Worm (Caenorhabditis elegans) whole organism, late embryonic: Measurements from ENCODE around the gene uig-1.

ENCODE experiments used
- C08G9.2 ChIP-seq: sonication (generic microtip); optimal IDR thresholded peaks from 2 replicates; lab custom pipeline; 2016; ENCODE audit warnings: mild to moderate bottlenecking, missing genetic modification characterization, moderate library complexity, missing compliant biosample characterization
- C38D4.7 ChIP-seq: fragments of 200-800 bp; sonication (Bioruptor generic); optimal IDR thresholded peaks from 2 replicates; lab custom pipeline; 2018; ENCODE audit warnings: mild to moderate bottlenecking, missing genetic modification characterization, moderate library complexity, missing compliant biosample characterization
- K02D7.2 ChIP-seq: sonication (generic microtip); optimal IDR thresholded peaks from 2 replicates; lab custom pipeline; 2017; ENCODE audit warnings: mild to moderate bottlenecking, missing genetic modification characterization, missing compliant biosample characterization
- ahr-1 ChIP-seq: sonication (generic microtip); optimal IDR thresholded peaks from 2 replicates; lab custom pipeline; 2016; ENCODE audit warnings: missing genetic modification characterization, missing compliant biosample characterization
- ceh-14 ChIP-seq: sonication (generic microtip); optimal IDR thresholded peaks from 2 replicates; lab custom pipeline; 2016; ENCODE audit warnings: missing genotype, missing genetic modification characterization, missing compliant biosample characterization
- ceh-2 ChIP-seq: sonication (generic microtip); optimal IDR thresholded peaks from 2 replicates; lab custom pipeline; 2016; ENCODE audit warnings: missing genotype, missing genetic modification characterization, missing compliant biosample characterization
- ceh-24 ChIP-seq: sonication (generic microtip); optimal IDR thresholded peaks from 2 replicates; lab custom pipeline; 2016; ENCODE audit warnings: mild to moderate bottlenecking, missing genetic modification characterization, missing compliant biosample characterization
- ceh-31 ChIP-seq: sonication (generic microtip); optimal IDR thresholded peaks from 2 replicates; lab custom pipeline; 2016; ENCODE audit warnings: missing genetic modification characterization, missing compliant biosample characterization
- ceh-34 ChIP-seq: sonication (generic microtip); optimal IDR thresholded peaks from 2 replicates; lab custom pipeline; 2016; ENCODE audit warnings: mild to moderate bottlenecking, missing genetic modification characterization, missing compliant biosample characterization
- ceh-45 ChIP-seq: fragments of 200-800 bp; sonication (Bioruptor generic); IDR thresholded peaks from 2 replicates; pipeline ENCODE4 v1.3.6; 2022; ENCODE audit warnings: missing genetic modification reagents, missing genetic modification characterization, missing compliant biosample characterization
- ceh-48 ChIP-seq: sonication (generic microtip); optimal IDR thresholded peaks from 2 replicates; lab custom pipeline; 2016; ENCODE audit warnings: missing genetic modification characterization, inconsistent platforms, missing compliant biosample characterization
- ceh-6 ChIP-seq: fragments of 200-800 bp; sonication (Bioruptor generic); optimal IDR thresholded peaks from 2 replicates; lab custom pipeline; 2018; ENCODE audit warnings: mild to moderate bottlenecking, missing genetic modification characterization, missing compliant biosample characterization
- che-1 ChIP-seq: sonication (generic microtip); optimal IDR thresholded peaks from 2 replicates; lab custom pipeline; 2016; ENCODE audit warnings: mild to moderate bottlenecking, missing genetic modification characterization, missing compliant biosample characterization
- elt-4 ChIP-seq: sonication (generic microtip); optimal IDR thresholded peaks from 2 replicates; lab custom pipeline; 2016; ENCODE audit warnings: missing genetic modification characterization, missing compliant biosample characterization
- eyg-1 ChIP-seq: sonication (generic microtip); optimal IDR thresholded peaks from 2 replicates; lab custom pipeline; 2016; ENCODE audit warnings: missing genotype, missing genetic modification characterization, missing compliant biosample characterization
- hlh-6 ChIP-seq: sonication (generic microtip); optimal IDR thresholded peaks from 2 replicates; lab custom pipeline; 2016; ENCODE audit warnings: missing genotype, missing genetic modification characterization, missing compliant biosample characterization
- lin-11 ChIP-seq: fragments of 200-800 bp; sonication (Bioruptor generic); optimal IDR thresholded peaks from 2 replicates; lab custom pipeline; 2018; ENCODE audit warnings: mild to moderate bottlenecking, missing genetic modification characterization, missing compliant biosample characterization
- madf-2 ChIP-seq: sonication (generic microtip); optimal IDR thresholded peaks from 2 replicates; lab custom pipeline; 2017; ENCODE audit warnings: missing genetic modification characterization, missing compliant biosample characterization
- mec-3 ChIP-seq: sonication (generic microtip); optimal IDR thresholded peaks from 2 replicates; lab custom pipeline; 2016; ENCODE audit warnings: borderline replicate concordance, missing genetic modification characterization, missing compliant biosample characterization
- nfya-1 ChIP-seq: sonication (generic microtip); optimal IDR thresholded peaks from 2 replicates; lab custom pipeline; 2017; ENCODE audit warnings: missing genetic modification characterization, mild to moderate bottlenecking, missing compliant biosample characterization, antibody characterized with exemption, moderate library complexity
- nhr-11 ChIP-seq: fragments of 150-350 bp; optimal IDR thresholded peaks from 2 replicates; lab custom pipeline; 2014; ENCODE audit warnings: missing biosample characterization, missing genetic modification characterization
- npax-4 ChIP-seq: sonication (generic microtip); optimal IDR thresholded peaks from 2 replicates; lab custom pipeline; 2016; ENCODE audit warnings: missing genetic modification characterization, missing compliant biosample characterization
- pag-3 ChIP-seq: sonication (generic microtip); optimal IDR thresholded peaks from 2 replicates; lab custom pipeline; 2016; ENCODE audit warnings: missing compliant biosample characterization, missing genetic modification characterization, borderline replicate concordance
- pax-1 ChIP-seq: fragments of 150-350 bp; optimal IDR thresholded peaks from 2 replicates; lab custom pipeline; 2014; ENCODE audit warnings: missing biosample characterization, missing genetic modification characterization
- pha-2 ChIP-seq: sonication (generic microtip); optimal IDR thresholded peaks from 2 replicates; lab custom pipeline; 2017; ENCODE audit warnings: mild to moderate bottlenecking, missing genetic modification characterization, missing compliant biosample characterization
- pha-4 ChIP-seq: fragments of 150-350 bp; optimal IDR thresholded peaks from 2 replicates; lab custom pipeline; 2018; ENCODE audit warnings: missing biosample characterization, missing genetic modification reagents, missing genetic modification characterization
- pqm-1 ChIP-seq: sonication (generic microtip); optimal IDR thresholded peaks from 2 replicates; lab custom pipeline; 2016; ENCODE audit warnings: missing genetic modification characterization, missing compliant biosample characterization
- rnt-1 ChIP-seq: sonication (generic microtip); optimal IDR thresholded peaks from 2 replicates; lab custom pipeline; 2016; ENCODE audit warnings: missing genetic modification characterization, missing compliant biosample characterization
- sdc-2 ChIP-seq: sonication (generic microtip); optimal IDR thresholded peaks from 2 replicates; lab custom pipeline; 2016; ENCODE audit warnings: missing genotype, missing genetic modification characterization, missing compliant biosample characterization
- sox-2 ChIP-seq: fragments of 200-800 bp; sonication (Bioruptor generic); IDR thresholded peaks from 2 replicates; pipeline ENCODE4 v1.3.6; 2022; ENCODE audit warnings: missing genetic modification reagents, missing genetic modification characterization, missing compliant biosample characterization
- sox-4 ChIP-seq: sonication (generic microtip); optimal IDR thresholded peaks from 2 replicates; lab custom pipeline; 2017; ENCODE audit warnings: mild to moderate bottlenecking, missing genetic modification characterization, inconsistent platforms, missing compliant biosample characterization
- syd-9 ChIP-seq: sonication (generic microtip); optimal IDR thresholded peaks from 2 replicates; lab custom pipeline; 2016; ENCODE audit warnings: mild to moderate bottlenecking, missing genetic modification characterization, moderate library complexity, missing compliant biosample characterization
- tbx-7 ChIP-seq: sonication (generic microtip); optimal IDR thresholded peaks from 2 replicates; lab custom pipeline; 2016; ENCODE audit warnings: missing genotype, missing genetic modification characterization, missing compliant biosample characterization
- ttx-3 ChIP-seq: sonication (generic microtip); optimal IDR thresholded peaks from 2 replicates; lab custom pipeline; 2016; ENCODE audit warnings: missing genetic modification reagents, missing genetic modification characterization, missing compliant biosample characterization
- unc-42 ChIP-seq: sonication (generic microtip); optimal IDR thresholded peaks from 2 replicates; lab custom pipeline; 2016; ENCODE audit warnings: missing genotype, missing genetic modification characterization, missing compliant biosample characterization
- unc-55 ChIP-seq: sonication (generic microtip); optimal IDR thresholded peaks from 2 replicates; lab custom pipeline; 2017; ENCODE audit warnings: missing biosample characterization, missing genetic modification reagents, missing genetic modification characterization
- zip-5 ChIP-seq: sonication (generic microtip); optimal IDR thresholded peaks from 2 replicates; lab custom pipeline; 2016; ENCODE audit warnings: missing genetic modification characterization, missing compliant biosample characterization
- ztf-16 ChIP-seq: sonication (generic microtip); optimal IDR thresholded peaks from 2 replicates; lab custom pipeline; 2017; ENCODE audit warnings: missing genetic modification characterization, missing compliant biosample characterization

The uig-1 gene

ce11 chrV:13299398-13299797 is 3.6 kb upstream of the uig-1 start:
- TF ChIP-seq C08G9.2 (tag; lab: Kevin White, UChicago): no peak
- no peak for TF ChIP-seq sox-2
- TF ChIP-seq rnt-1 (tag; lab: Kevin White, UChicago): no peak
- TF ChIP-seq lin-11 (tag; lab: Kevin White, UChicago): no peak
- TF ChIP-seq che-1 (tag; lab: Kevin White, UChicago): no peak
- TF ChIP-seq madf-2: no peak
- no peak for TF ChIP-seq pax-1 (tag; lab: Kevin White, UChicago)
- TF ChIP-seq ceh-45 (GFP tag; lab: Robert Waterston, UW): no peak
- TF ChIP-seq zip-5: no peak
- TF ChIP-seq ttx-3: no peak
- TF ChIP-seq pag-3: no peak
- no peak for TF ChIP-seq pha-4 (tag; lab: Kevin White, UChicago)
- no peak for TF ChIP-seq unc-55 (GFP tag; lab: Kevin White, UChicago)
- no peak for TF ChIP-seq K02D7.2
- TF ChIP-seq npax-4 (tag; lab: Kevin White, UChicago): no peak
- no peak for TF ChIP-seq sox-4 (tag; lab: Kevin White, UChicago)
- no peak for TF ChIP-seq eyg-1 (tag; lab: Kevin White, UChicago)
- TF ChIP-seq, all 69 proteins: peak for 0

DNA sequence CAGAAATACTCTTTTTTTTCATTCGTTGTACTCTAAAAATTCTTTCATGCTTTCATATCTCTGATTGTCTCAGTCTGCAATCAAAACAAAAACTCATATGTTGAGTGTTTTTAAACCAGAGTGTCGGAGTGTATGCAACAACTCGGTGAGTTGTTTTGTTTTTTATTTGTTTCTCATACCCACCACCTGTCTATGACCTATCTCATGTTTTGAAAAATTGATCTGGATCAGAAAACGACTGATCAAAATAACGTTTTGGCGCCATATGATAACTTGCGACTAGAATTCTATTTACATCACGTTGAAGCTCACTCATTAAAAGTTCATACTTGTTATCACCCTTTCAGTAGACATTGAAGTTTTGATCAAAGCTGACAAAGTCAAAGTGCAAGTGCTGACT is 2.9 kb upstream of the uig-1 start:
- TF ChIP-seq unc-55 (GFP tag; lab: Kevin White, UChicago) (no peak), pag-3 (no peak), pha-4 (tag; lab: Kevin White, UChicago) (no peak), nfya-1 (no peak), C38D4.7 (GFP tag; lab: Kevin White, UChicago) (no peak), sdc-2 (no peak), ceh-14 (tag; lab: Kevin White, UChicago) (no peak), che-1 (tag; lab: Kevin White, UChicago) (no peak), ceh-6 (no peak), syd-9 (tag; lab: Kevin White, UChicago) (no peak), unc-42 (tag; lab: Kevin White, UChicago) (no peak), ceh-31 (tag; lab: Kevin White, UChicago) (no peak), ceh-48 (tag; lab: Kevin White, UChicago) (no peak), ceh-34 (tag; lab: Kevin White, UChicago) (no peak), ceh-45 (GFP tag; lab: Robert Waterston, UW) (no peak), sox-2 (no peak), elt-4 (tag; lab: Kevin White, UChicago) (no peak), ceh-24 (tag; lab: Kevin White, UChicago) (no peak), ahr-1 (tag; lab: Kevin White, UChicago) (no peak)
- TF ChIP-seq, all 69 proteins: peak for 0

DNA sequence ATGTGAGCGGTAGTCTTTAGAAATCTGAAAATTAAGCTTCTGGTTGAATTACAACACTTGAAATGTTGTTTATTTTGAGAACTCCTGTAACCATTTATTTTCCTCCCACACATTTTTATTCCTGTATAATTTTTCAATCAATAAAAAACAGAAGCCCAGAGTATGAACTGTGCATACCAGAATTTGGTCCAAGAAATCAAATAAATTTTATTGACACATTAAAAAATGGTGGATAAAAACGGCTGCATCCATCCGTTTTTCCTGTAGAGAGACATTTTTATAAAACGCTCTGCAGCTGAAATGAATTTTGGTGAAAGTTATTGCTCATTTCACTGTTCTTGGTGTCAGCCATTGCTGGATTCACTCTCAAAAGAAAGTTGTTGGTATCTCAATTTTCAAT is 1.4 kb upstream of the uig-1 start, which contains the start of gene C26E1.1:
Gene C26E1.1, plus strand, starts transcription at position 301 of the 400 bp plus-strand sequence.
- TF ChIP-seq unc-55 (GFP tag; lab: Kevin White, UChicago) (no peak), ceh-2 (tag; lab: Kevin White, UChicago) (no peak), ztf-16 (tag; lab: Kevin White, UChicago) (no peak), ceh-45 (GFP tag; lab: Robert Waterston, UW) (no peak), eyg-1 (tag; lab: Kevin White, UChicago) (no peak), ceh-14 (tag; lab: Kevin White, UChicago) (no peak), hlh-6 (tag; lab: Kevin White, UChicago) (no peak), pqm-1 (tag; lab: Kevin White, UChicago) (no peak), madf-2 (no peak), tbx-7 (tag; lab: Kevin White, UChicago) (no peak), npax-4 (tag; lab: Kevin White, UChicago) (no peak), pha-2 (tag; lab: Kevin White, UChicago) (no peak), nhr-11 (tag; lab: Kevin White, UChicago) (no peak), mec-3 (tag; lab: Kevin White, UChicago) (no peak), pax-1 (tag; lab: Kevin White, UChicago) (no peak)
